Worm (Caenorhabditis elegans): ENCODE results near the gene nfki-1.

nfki-1 gene

DNA sequence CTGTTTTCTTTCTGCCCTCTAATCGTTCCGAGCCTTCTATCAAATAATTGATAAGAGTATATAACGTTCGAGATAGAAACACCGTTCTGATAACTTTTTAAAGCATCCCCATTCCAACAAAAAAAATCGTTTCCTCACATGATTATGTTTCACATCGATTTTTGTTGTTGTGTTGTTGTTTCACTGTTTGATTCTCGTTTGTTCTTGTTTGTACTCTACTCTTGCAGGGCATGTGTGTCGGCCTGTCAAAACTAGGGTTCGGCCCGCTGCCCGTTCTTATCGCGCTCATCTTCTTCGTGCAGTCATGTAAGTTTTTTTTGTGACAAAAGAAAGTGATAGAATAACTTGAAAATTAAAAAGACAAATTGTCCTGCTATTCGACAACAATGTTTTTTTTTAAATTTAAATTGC, 10.7 kb downstream of the nfki-1 start, which contains the start of gene C33A11.2:
Gene C33A11.2 (plus strand): TSS at position 226 of the 411 bp plus-strand sequence.
- no peak for TF ChIP-seq blmp-1 (tag; optimal IDR thresholded peaks at IDR 0.05)
- TF ChIP-seq nhr-2 (tag; optimal IDR thresholded peaks at IDR 0.05), result no peak
- TF ChIP-seq mls-2 (tag; optimal IDR thresholded peaks at IDR 0.05), result no peak
- TF ChIP-seq zip-8 (tag; optimal IDR thresholded peaks at IDR 0.05), result no peak
- no peak for TF ChIP-seq nhr-28 (tag; optimal IDR thresholded peaks at IDR 0.05)
- TF ChIP-seq nhr-237 (tag; optimal IDR thresholded peaks at IDR 0.05), result no peak
- TF ChIP-seq unc-62 (GFP tag; optimal IDR thresholded peaks at IDR 0.05), result no peak
- no peak for TF ChIP-seq sptf-1 (tag; optimal IDR thresholded peaks at IDR 0.05)
- TF ChIP-seq ceh-83 (GFP tag; optimal IDR thresholded peaks at IDR 0.05), result no peak

DNA sequence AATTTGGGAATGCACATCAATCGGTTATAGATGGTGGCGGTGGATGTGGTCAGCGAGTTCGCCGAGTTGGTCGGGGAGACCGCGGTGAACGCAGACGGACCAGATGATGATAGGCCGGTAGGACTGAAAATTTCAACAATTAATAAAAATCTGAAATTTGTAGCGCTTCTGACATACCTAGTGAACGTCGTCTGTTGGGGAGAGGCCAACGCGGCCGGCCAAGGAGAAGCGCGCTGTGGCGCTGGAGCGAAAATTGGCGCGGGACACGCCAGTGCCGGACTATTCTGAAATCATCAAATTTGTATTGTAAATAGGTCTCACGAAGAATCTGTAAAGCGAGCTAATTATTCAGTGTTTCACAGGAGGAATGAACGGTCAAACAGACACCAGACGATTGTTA, 17.7 kb downstream of the nfki-1 start:
- TF ChIP-seq unc-62 (GFP tag; optimal IDR thresholded peaks at IDR 0.05) (no peak), ztf-11 (tag; optimal IDR thresholded peaks at IDR 0.05) (no peak), nhr-237 (tag; optimal IDR thresholded peaks at IDR 0.05) (no peak), elt-1 (tag; optimal IDR thresholded peaks at IDR 0.05; ENCODE audit: borderline replicate concordance, insufficient read depth) (no peak), snpc-4 (tag; optimal IDR thresholded peaks at IDR 0.05) (no peak), sptf-1 (tag; optimal IDR thresholded peaks at IDR 0.05) (no peak), ham-2 (GFP tag; optimal IDR thresholded peaks at IDR 0.05) (no peak), ceh-43 (GFP tag; optimal IDR thresholded peaks at IDR 0.05) (no peak), lin-13 (tag; optimal IDR thresholded peaks at IDR 0.05) (no peak), ceh-39 (tag; optimal IDR thresholded peaks at IDR 0.05) (no peak)

DNA sequence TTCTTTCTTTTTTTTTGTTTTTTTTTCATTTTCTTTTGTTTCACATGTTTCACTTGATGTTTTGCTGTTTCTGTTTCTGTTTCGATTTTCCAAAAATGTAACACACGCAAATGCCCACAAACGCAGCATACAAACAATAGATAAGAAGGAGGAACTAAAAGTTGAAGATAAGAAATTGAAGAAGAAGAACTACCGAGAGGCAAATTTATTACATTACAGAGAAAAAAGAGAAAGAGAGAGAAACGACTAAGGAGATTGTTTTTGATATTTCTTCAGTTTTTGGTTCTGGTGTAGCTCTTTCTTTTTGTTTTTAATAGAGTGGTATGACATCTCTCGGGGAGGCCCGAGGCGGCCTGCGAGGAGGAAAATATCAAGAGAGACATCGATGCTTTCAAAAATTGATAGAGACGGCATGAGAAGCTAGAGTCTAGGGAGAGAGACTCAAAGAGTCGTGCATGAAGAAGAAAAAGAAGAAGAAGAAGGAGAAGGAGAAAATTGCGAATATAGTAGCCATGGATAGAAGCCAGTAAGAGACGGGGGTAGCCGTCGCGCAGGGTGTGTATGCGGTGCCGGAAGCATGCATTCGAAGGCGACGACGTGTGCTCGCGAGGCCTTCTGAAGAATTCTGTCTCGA, 18.5 kb downstream of the nfki-1 start:
- TF ChIP-seq unc-120 (tag; optimal IDR thresholded peaks at IDR 0.05; ENCODE audit: poor library complexity, severe bottlenecking) (no peak), blmp-1 (tag; optimal IDR thresholded peaks at IDR 0.05) (no peak), lin-13 (tag; optimal IDR thresholded peaks at IDR 0.05) (no peak), cnd-1 (tag; optimal IDR thresholded peaks at IDR 0.05) (no peak), sem-2 (GFP tag; optimal IDR thresholded peaks at IDR 0.05) (no peak), nhr-76 (tag; optimal IDR thresholded peaks at IDR 0.05) (no peak), unc-62 (GFP tag; optimal IDR thresholded peaks at IDR 0.05) (no peak), snpc-4 (tag; optimal IDR thresholded peaks at IDR 0.05) (no peak), elt-3 (tag; optimal IDR thresholded peaks at IDR 0.05) (no peak), tbx-8 (GFP tag; optimal IDR thresholded peaks at IDR 0.05) (no peak), hlh-1 (tag; optimal IDR thresholded peaks at IDR 0.05) (no peak), M03D4.4 (tag; optimal IDR thresholded peaks at IDR 0.05) (peak; percentile 34), pha-4 (tag; optimal IDR thresholded peaks at IDR 0.05) (no peak), nhr-12 (tag; optimal IDR thresholded peaks at IDR 0.05) (no peak), lsy-2 (tag; optimal IDR thresholded peaks at IDR 0.05) (no peak), ham-2 (GFP tag; optimal IDR thresholded peaks at IDR 0.05) (peak; percentile 18), bed-3 (GFP tag; optimal IDR thresholded peaks at IDR 0.05) (no peak), unc-39 (tag; optimal IDR thresholded peaks at IDR 0.05) (no peak), ceh-39 (tag; optimal IDR thresholded peaks at IDR 0.05) (no peak), ztf-11 (tag; optimal IDR thresholded peaks at IDR 0.05) (no peak), zip-8 (tag; optimal IDR thresholded peaks at IDR 0.05) (no peak), flh-1 (GFP tag; optimal IDR thresholded peaks at IDR 0.05) (no peak), mls-2 (tag; optimal IDR thresholded peaks at IDR 0.05) (peak; percentile 59), sptf-1 (tag; optimal IDR thresholded peaks at IDR 0.05) (no peak), nhr-237 (tag; optimal IDR thresholded peaks at IDR 0.05) (no peak), drap-1 (GFP tag; optimal IDR thresholded peaks at IDR 0.05) (no peak), ceh-83 (GFP tag; optimal IDR thresholded peaks at IDR 0.05) (no peak), mab-5 (tag; optimal IDR thresholded peaks at IDR 0.05) (no peak), nhr-2 (tag; optimal IDR thresholded peaks at IDR 0.05) (no peak), nhr-28 (tag; optimal IDR thresholded peaks at IDR 0.05) (no peak), lin-32 (GFP tag; optimal IDR thresholded peaks at IDR 0.05) (no peak), elt-1 (tag; optimal IDR thresholded peaks at IDR 0.05; ENCODE audit: borderline replicate concordance, insufficient read depth) (no peak), ces-1 (GFP tag; optimal IDR thresholded peaks at IDR 0.05) (peak; percentile 51), mep-1 (tag; optimal IDR thresholded peaks at IDR 0.05) (no peak)

All from whole organism, mixed stage, embryonic.